Worm (Caenorhabditis elegans) whole organism, L2 larva: ENCODE results near the gene arrd-28.

ENCODE experiments used
- alr-1 ChIP-seq: fragments of 150-350 bp; optimal IDR thresholded peaks from 2 replicates; lab custom pipeline; 2014; ENCODE audit warnings: missing biosample characterization, missing genetic modification characterization
- blmp-1 ChIP-seq: sonication (generic microtip); optimal IDR thresholded peaks from 2 replicates; lab custom pipeline; 2017; ENCODE audit warnings: missing genetic modification characterization, mild to moderate bottlenecking, missing compliant biosample characterization, antibody characterized with exemption, moderate library complexity; ENCODE audit not compliant: insufficient read depth
- ceh-82 ChIP-seq: fragments of 150-350 bp; optimal IDR thresholded peaks from 2 replicates; lab custom pipeline; 2014; ENCODE audit warnings: missing biosample characterization, missing genetic modification characterization
- gmeb-1 ChIP-seq: fragments of 150-350 bp; optimal IDR thresholded peaks from 2 replicates; lab custom pipeline; 2014; ENCODE audit warnings: missing biosample characterization, missing genetic modification characterization
- mdl-1 ChIP-seq, 2 experiments: fragments of 150-350 bp in 1 of 2; sonication (generic microtip) in 1 of 2; optimal IDR thresholded peaks; 2 replicates each; lab custom pipeline; 2017; ENCODE audit warnings: missing biosample characterization in 2 of 2, missing genetic modification characterization in 2 of 2
- nhr-10 ChIP-seq: sonication (generic microtip); optimal IDR thresholded peaks from 2 replicates; lab custom pipeline; 2017; ENCODE audit warnings: missing biosample characterization, missing genetic modification characterization
- nhr-11 ChIP-seq: fragments of 150-350 bp; optimal IDR thresholded peaks from 2 replicates; lab custom pipeline; 2014; ENCODE audit warnings: missing biosample characterization, missing genetic modification characterization
- nhr-12 ChIP-seq: fragments of 150-350 bp; optimal IDR thresholded peaks from 2 replicates; lab custom pipeline; 2014; ENCODE audit warnings: missing biosample characterization, missing genetic modification characterization
- nhr-23 ChIP-seq: fragments of 150-350 bp; optimal IDR thresholded peaks from 2 replicates; lab custom pipeline; 2014; ENCODE audit warnings: missing biosample characterization, missing genetic modification reagents, missing genetic modification characterization
- nhr-6 ChIP-seq: fragments of 150-350 bp; optimal IDR thresholded peaks from 2 replicates; lab custom pipeline; 2014; ENCODE audit warnings: missing biosample characterization, missing genetic modification characterization
- zag-1 ChIP-seq: fragments of 150-350 bp; optimal IDR thresholded peaks from 2 replicates; lab custom pipeline; 2014; ENCODE audit warnings: missing biosample characterization, missing genetic modification characterization

DNA sequence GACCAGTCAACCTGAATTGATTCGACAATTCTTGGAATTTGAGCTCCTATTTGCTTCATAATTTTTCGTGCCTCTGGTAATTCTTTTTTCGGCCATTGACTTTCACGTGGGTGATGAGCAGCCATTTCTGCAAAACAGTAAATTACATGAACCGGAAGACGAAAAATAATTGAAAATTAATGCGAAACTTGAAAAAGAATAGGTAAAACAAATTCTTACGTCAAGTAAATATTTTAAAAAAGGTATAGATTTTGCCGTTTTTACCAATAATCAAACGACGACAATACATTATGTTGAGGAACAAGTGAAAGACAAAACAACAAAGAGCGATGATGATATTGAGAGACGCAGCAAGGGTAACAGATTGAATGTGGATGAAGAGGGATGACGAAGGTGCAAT is 45.3 kb upstream of the arrd-28 start, which contains the start of gene moc-1:
- TF ChIP-seq nhr-6 (no peak), zag-1 (tag; lab: Kevin White, UChicago) (no peak), mdl-1 (tag; optimal IDR thresholded peaks at IDR 0.05; lab: Kevin White, UChicago) (no peak), nhr-10 (no peak), gmeb-1 (tag; lab: Kevin White, UChicago) (no peak), nhr-23 (tag; lab: Kevin White, UChicago) (no peak), nhr-12 (tag; lab: Kevin White, UChicago) (no peak), blmp-1 (no peak), ceh-82 (no peak), alr-1 (tag; lab: Kevin White, UChicago) (no peak), nhr-11 (tag; lab: Kevin White, UChicago) (no peak)
